Worm (Caenorhabditis elegans) whole organism, mixed stage, embryonic: ENCODE results near the gene C36E8.4.

Experiments
- elt-3 ChIP-seq: fragments of 150-350 bp; optimal IDR thresholded peaks from 2 replicates; lab custom pipeline; 2014; ENCODE audit warnings: missing biosample characterization, missing genetic modification characterization
- nhr-2 ChIP-seq: fragments of 150-350 bp; optimal IDR thresholded peaks from 2 replicates; lab custom pipeline; 2014; ENCODE audit warnings: missing biosample characterization, missing genetic modification characterization
- nhr-76 ChIP-seq: sonication (generic microtip); optimal IDR thresholded peaks from 2 replicates; lab custom pipeline; 2017; ENCODE audit warnings: missing biosample characterization, missing genetic modification characterization
- pha-4 ChIP-seq: fragments of 150-350 bp; optimal IDR thresholded peaks from 2 replicates; lab custom pipeline; 2018; ENCODE audit warnings: missing biosample characterization, missing genetic modification reagents, missing genetic modification characterization
- ztf-11 ChIP-seq: fragments of 150-350 bp; optimal IDR thresholded peaks from 2 replicates; lab custom pipeline; 2014; ENCODE audit warnings: missing biosample characterization, missing genetic modification characterization

- no peak for TF ChIP-seq pha-4 (tag; lab: Kevin White, UChicago)
- TF ChIP-seq ztf-11 (tag; lab: Kevin White, UChicago): no peak
- no peak for TF ChIP-seq elt-3
- TF ChIP-seq nhr-2 (tag; lab: Kevin White, UChicago): no peak
- TF ChIP-seq nhr-76 (tag; lab: Kevin White, UChicago): no peak
These were observed 37.6 kb upstream of the C36E8.4 start for ce11 chrIII:3974503-3974902.
